Fruit fly (Drosophila melanogaster) whole organism, embryonic: ENCODE measurements around the gene red.

Experiments used
- Awh ChIP-seq: fragments of 200-800 bp; sonication (Bioruptor generic); IDR thresholded peaks from 2 replicates; pipeline ENCODE4, ENCODE4 v1.3.6; 2022; ENCODE audit warnings: missing biosample characterization, missing genetic modification characterization
- Bteb2 ChIP-seq: fragments of 200-800 bp; sonication (Bioruptor generic); optimal IDR thresholded peaks from 2 replicates; lab custom pipeline; 2016; ENCODE audit warnings: missing biosample characterization, missing genetic modification characterization
- CG11696 ChIP-seq: fragments of 200-800 bp; sonication (Bioruptor generic); IDR thresholded peaks from 2 replicates; pipeline ENCODE4 v1.3.6; 2022; ENCODE audit warnings: missing biosample characterization, missing genetic modification characterization
- CG12236 ChIP-seq: fragments of 200-800 bp; sonication (Bioruptor generic); optimal IDR thresholded peaks from 2 replicates; lab custom pipeline; 2016; ENCODE audit warnings: missing biosample characterization, missing genetic modification characterization
- CG12391 ChIP-seq: fragments of 200-800 bp; sonication (Bioruptor generic); optimal IDR thresholded peaks from 3 replicates; lab custom pipeline; 2018; ENCODE audit warnings: missing biosample characterization, mild to moderate bottlenecking, missing genetic modification characterization, moderate library complexity
- CG13424 ChIP-seq: fragments of 200-800 bp; sonication (Bioruptor generic); optimal IDR thresholded peaks from 2 replicates; lab custom pipeline; 2019; ENCODE audit warnings: missing biosample characterization, mild to moderate bottlenecking, missing genetic modification characterization, moderate library complexity
- CG14667 ChIP-seq: fragments of 200-800 bp; sonication (Bioruptor generic); IDR thresholded peaks from 2 replicates; pipeline ENCODE4 v1.3.6; 2022; ENCODE audit warnings: missing biosample characterization, missing genetic modification characterization
- CG14965 ChIP-seq: fragments of 200-800 bp; sonication (Bioruptor generic); optimal IDR thresholded peaks from 2 replicates; lab custom pipeline; 2016; ENCODE audit warnings: missing biosample characterization, missing genetic modification characterization, borderline replicate concordance
- CG16779 ChIP-seq: fragments of 200-800 bp; sonication (Bioruptor generic); IDR thresholded peaks from 2 replicates; pipeline ENCODE4 v1.3.6; 2022; ENCODE audit warnings: missing biosample characterization, missing genetic modification characterization
- CG18764 ChIP-seq: fragments of 200-800 bp; sonication (Bioruptor generic); optimal IDR thresholded peaks from 3 replicates; lab custom pipeline; 2016; ENCODE audit warnings: missing biosample characterization, missing genetic modification characterization
- CG30431 ChIP-seq: fragments of 200-800 bp; sonication (Bioruptor generic); optimal IDR thresholded peaks from 2 replicates; lab custom pipeline; 2017; ENCODE audit warnings: missing biosample characterization, missing genetic modification characterization
- CG34376 ChIP-seq: fragments of 200-800 bp; sonication (Bioruptor generic); optimal IDR thresholded peaks from 2 replicates; lab custom pipeline; 2018; ENCODE audit warnings: missing biosample characterization, mild to moderate bottlenecking, missing genetic modification characterization
- CG5180 ChIP-seq: fragments of 200-800 bp; sonication (Bioruptor generic); optimal IDR thresholded peaks from 3 replicates; lab custom pipeline; 2017; ENCODE audit warnings: missing biosample characterization, missing genetic modification characterization, mild to moderate bottlenecking, moderate library complexity, missing genetic modification reagents
- CG6254 ChIP-seq: fragments of 200-800 bp; sonication (Bioruptor generic); optimal IDR thresholded peaks from 3 replicates; lab custom pipeline; 2017; ENCODE audit warnings: mild to moderate bottlenecking, missing biosample characterization, missing genetic modification reagents, missing genetic modification characterization
- CG7556 ChIP-seq: fragments of 200-800 bp; sonication (Bioruptor generic); optimal IDR thresholded peaks from 2 replicates; lab custom pipeline; 2017; ENCODE audit warnings: missing biosample characterization, mild to moderate bottlenecking, missing genetic modification characterization
- Camta ChIP-seq: fragments of 200-800 bp; sonication (Bioruptor generic); optimal IDR thresholded peaks from 2 replicates; lab custom pipeline; 2016; ENCODE audit warnings: missing biosample characterization, missing genetic modification characterization
- CoRest ChIP-seq: fragments of 200-800 bp; sonication (Bioruptor generic); optimal IDR thresholded peaks from 3 replicates; lab custom pipeline; 2018; ENCODE audit warnings: missing biosample characterization, mild to moderate bottlenecking, missing genetic modification characterization, moderate library complexity
- Dip3 ChIP-seq: fragments of 200-800 bp; sonication (Bioruptor generic); optimal IDR thresholded peaks from 3 replicates; lab custom pipeline; 2016; ENCODE audit warnings: missing biosample characterization, missing genetic modification characterization
- Drgx ChIP-seq: fragments of 200-800 bp; sonication (Bioruptor generic); IDR thresholded peaks from 2 replicates; pipeline ENCODE4 v1.3.6; 2022; ENCODE audit warnings: missing biosample characterization, missing genetic modification characterization
- Fer3 ChIP-seq: fragments of 200-800 bp; sonication (Bioruptor generic); optimal IDR thresholded peaks from 2 replicates; lab custom pipeline; 2018; ENCODE audit warnings: missing biosample characterization, mild to moderate bottlenecking, missing genetic modification characterization, moderate library complexity
- GATAe ChIP-seq: fragments of 200-800 bp; sonication (Bioruptor generic); conservative IDR thresholded peaks from 2 replicates; pipeline ENCODE4 v1.3.6; 2022; ENCODE audit warnings: missing biosample characterization, missing genetic modification characterization
- HLH4C ChIP-seq: fragments of 200-800 bp; sonication (Bioruptor generic); IDR thresholded peaks from 3 replicates; pipeline ENCODE4 v1.3.6; 2022; ENCODE audit warnings: missing biosample characterization, missing genetic modification characterization; ENCODE audit not compliant: partially characterized antibody
- Hr39 ChIP-seq: fragments of >200 bp; optimal IDR thresholded peaks from 2 replicates; lab custom pipeline; 2017
- Nf-YC ChIP-seq: fragments of 200-800 bp; optimal IDR thresholded peaks from 3 replicates; lab custom pipeline; 2019; ENCODE audit warnings: missing biosample characterization, mild to moderate bottlenecking, missing genetic modification characterization, moderate library complexity
- Scr ChIP-seq: fragments of 200-800 bp; sonication (Bioruptor generic); IDR thresholded peaks from 2 replicates; pipeline ENCODE4 v1.3.6; 2022; ENCODE audit warnings: missing biosample characterization, missing genetic modification characterization; ENCODE audit not compliant: partially characterized antibody
- Sin3A ChIP-seq: fragments of >200 bp; optimal IDR thresholded peaks from 2 replicates; lab custom pipeline; 2018
- Sox102F ChIP-seq: fragments of 200-800 bp; sonication (Bioruptor generic); optimal IDR thresholded peaks from 2 replicates; lab custom pipeline; 2018; ENCODE audit warnings: missing biosample characterization, mild to moderate bottlenecking, missing genetic modification characterization, moderate library complexity
- TFAM ChIP-seq: fragments of 200-800 bp; sonication (Bioruptor generic); optimal IDR thresholded peaks from 2 replicates; lab custom pipeline; 2017; ENCODE audit warnings: missing biosample characterization, missing genetic modification characterization, inconsistent platforms
- Taf1 ChIP-seq: fragments of 200-800 bp; sonication (Bioruptor generic); IDR thresholded peaks from 2 replicates; pipeline ENCODE4 v1.3.6; 2022; ENCODE audit warnings: missing biosample characterization, missing genetic modification characterization
- Usf ChIP-seq: fragments of 200-800 bp; sonication (Bioruptor generic); optimal IDR thresholded peaks from 2 replicates; lab custom pipeline; 2017; ENCODE audit warnings: missing genotype, missing biosample characterization, missing genetic modification characterization
- ap ChIP-seq: fragments of 200-800 bp; sonication (Bioruptor generic); IDR thresholded peaks from 2 replicates; pipeline ENCODE4 v1.3.6; 2022; ENCODE audit warnings: missing biosample characterization, missing genetic modification characterization
- ato ChIP-seq: fragments of 200-800 bp; sonication (Bioruptor generic); IDR thresholded peaks from 2 replicates; pipeline ENCODE4 v1.3.6; 2022; ENCODE audit warnings: missing biosample characterization, missing genetic modification characterization; ENCODE audit not compliant: partially characterized antibody
- bigmax ChIP-seq: fragments of 200-800 bp; sonication (Bioruptor generic); optimal IDR thresholded peaks from 2 replicates; lab custom pipeline; 2018; ENCODE audit warnings: missing biosample characterization, mild to moderate bottlenecking, missing genetic modification characterization
- chm ChIP-seq: fragments of 200-800 bp; sonication (Bioruptor generic); IDR thresholded peaks from 2 replicates; pipeline ENCODE4 v1.3.6; 2022; ENCODE audit warnings: missing biosample characterization, missing genetic modification characterization
- chn ChIP-seq: fragments of 200-800 bp; sonication (Bioruptor generic); optimal IDR thresholded peaks from 2 replicates; lab custom pipeline; 2016; ENCODE audit warnings: missing biosample characterization, missing genetic modification characterization
- ems ChIP-seq: fragments of 200-800 bp; sonication (Bioruptor generic); optimal IDR thresholded peaks from 3 replicates; lab custom pipeline; 2016; ENCODE audit warnings: missing biosample characterization, missing genetic modification characterization
- ftz-f1 ChIP-seq: fragments of 200-800 bp; sonication (Bioruptor generic); optimal IDR thresholded peaks from 2 replicates; lab custom pipeline; 2016; ENCODE audit warnings: missing biosample characterization, missing genetic modification characterization
- grn ChIP-seq: fragments of 200-800 bp; sonication (Bioruptor generic); optimal IDR thresholded peaks from 3 replicates; lab custom pipeline; 2017; ENCODE audit warnings: missing biosample characterization, missing genetic modification characterization
- ind ChIP-seq: fragments of 200-800 bp; sonication (Bioruptor generic); optimal IDR thresholded peaks from 3 replicates; lab custom pipeline; 2016; ENCODE audit warnings: missing biosample characterization, missing genetic modification characterization
- insv ChIP-seq, 2 experiments: fragments of 200-800 bp; sonication (Bioruptor generic); optimal IDR thresholded peaks; 3 replicates each; lab custom pipeline; 2016 to 2018; ENCODE audit warnings: missing biosample characterization in 2 of 2, missing genetic modification characterization in 2 of 2
- jing ChIP-seq: fragments of 200-800 bp; sonication (Bioruptor generic); optimal IDR thresholded peaks from 2 replicates; lab custom pipeline; 2018; ENCODE audit warnings: missing biosample characterization, mild to moderate bottlenecking, missing genetic modification characterization
- jumu ChIP-seq: fragments of 200-800 bp; sonication (Bioruptor generic); optimal IDR thresholded peaks from 3 replicates; lab custom pipeline; 2016; ENCODE audit warnings: missing biosample characterization, missing genetic modification characterization
- klu ChIP-seq: fragments of 200-800 bp; sonication (Bioruptor generic); IDR thresholded peaks from 2 replicates; pipeline ENCODE4 v1.3.6; 2022; ENCODE audit warnings: missing biosample characterization, missing genetic modification characterization
- mld ChIP-seq: fragments of 200-800 bp; sonication (Bioruptor generic); IDR thresholded peaks from 3 replicates; pipeline ENCODE4 v1.3.6; 2022; ENCODE audit warnings: missing biosample characterization, missing genetic modification characterization; ENCODE audit not compliant: partially characterized antibody
- oc ChIP-seq: fragments of 200-800 bp; sonication (Bioruptor generic); optimal IDR thresholded peaks from 2 replicates; lab custom pipeline; 2018; ENCODE audit warnings: missing biosample characterization, mild to moderate bottlenecking, missing genetic modification characterization, moderate library complexity
- pb ChIP-seq: fragments of 200-800 bp; sonication (Bioruptor generic); optimal IDR thresholded peaks from 3 replicates; lab custom pipeline; 2016; ENCODE audit warnings: missing biosample characterization, missing genetic modification characterization
- pnt ChIP-seq: fragments of 200-800 bp; sonication (Bioruptor generic); optimal IDR thresholded peaks from 3 replicates; lab custom pipeline; 2016; ENCODE audit warnings: missing biosample characterization, missing genetic modification characterization
- salm ChIP-seq: fragments of 200-800 bp; sonication (Bioruptor generic); optimal IDR thresholded peaks from 2 replicates; lab custom pipeline; 2018; ENCODE audit warnings: missing biosample characterization, mild to moderate bottlenecking, missing genetic modification characterization
- schlank ChIP-seq: fragments of 200-800 bp; sonication (Bioruptor generic); optimal IDR thresholded peaks from 2 replicates; lab custom pipeline; 2018; ENCODE audit warnings: missing biosample characterization, mild to moderate bottlenecking, missing genetic modification characterization
- shn ChIP-seq: fragments of 200-800 bp; sonication (Bioruptor generic); optimal IDR thresholded peaks from 3 replicates; lab custom pipeline; 2016; ENCODE audit warnings: missing biosample characterization, missing genetic modification characterization
- slou ChIP-seq: fragments of 200-800 bp; sonication (Bioruptor generic); optimal IDR thresholded peaks from 3 replicates; lab custom pipeline; 2016; ENCODE audit warnings: missing biosample characterization, missing genetic modification characterization
- stwl ChIP-seq: fragments of 200-800 bp; sonication (Bioruptor generic); optimal IDR thresholded peaks from 3 replicates; lab custom pipeline; 2018; ENCODE audit warnings: missing biosample characterization, mild to moderate bottlenecking, missing genetic modification characterization, moderate library complexity
- tll ChIP-seq, 2 experiments: fragments of 200-800 bp in 1 of 2; fragments of >200 bp in 1 of 2; sonication (Bioruptor generic) in 1 of 2; optimal IDR thresholded peaks; 2 replicates each; lab custom pipeline; 2017 to 2019; ENCODE audit warnings: missing biosample characterization in 2 of 2, missing genetic modification characterization in 2 of 2, mild to moderate bottlenecking in 1 of 2, moderate library complexity in 1 of 2

Gene red

DNA sequence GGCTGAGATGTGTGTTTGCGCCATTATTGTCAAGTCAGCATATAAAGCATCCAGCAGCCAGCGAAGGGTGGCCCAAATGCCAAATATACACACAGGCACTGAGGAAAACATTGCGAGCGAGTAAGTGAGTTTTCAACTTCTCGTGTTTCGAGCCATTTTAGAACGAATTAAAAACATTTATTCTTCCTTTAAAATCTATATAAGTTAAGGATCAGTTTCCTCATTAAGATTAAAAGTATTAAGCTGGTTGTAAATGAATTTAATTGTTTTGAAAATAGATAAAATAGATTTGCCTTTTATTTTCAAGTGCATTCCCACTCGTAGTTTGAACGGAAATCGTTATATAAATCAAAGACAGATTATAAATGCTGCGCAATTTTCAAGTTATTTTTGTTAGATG is 62.5 kb downstream of the red start (continued):
- TF ChIP-seq Sin3A = no peak
- no peak for TF ChIP-seq tll (GFP tag; optimal IDR thresholded peaks at IDR 0.05; lab: Kevin White, UChicago)
- TF ChIP-seq oc (tag; lab: Kevin White, UChicago) = peak; percentile 4
- TF ChIP-seq Nf-YC (tag; lab: Kevin White, UChicago) = no peak
- TF ChIP-seq HLH4C (GFP tag; lab: Robert Waterston, UW) = no peak
- no peak for TF ChIP-seq ems
- TF ChIP-seq jing (GFP tag; lab: Kevin White, UChicago) = no peak
- TF ChIP-seq chm (GFP tag; lab: Robert Waterston, UW) = no peak
- TF ChIP-seq Usf (GFP tag; lab: Kevin White, UChicago) = no peak
- TF ChIP-seq CG7556 (GFP tag; lab: Kevin White, UChicago) = peak; percentile 62
- TF ChIP-seq Drgx = no peak
- TF ChIP-seq chn (GFP tag; lab: Kevin White, UChicago) = no peak
- TF ChIP-seq salm (tag; lab: Kevin White, UChicago) = no peak
- TF ChIP-seq CG16779 (GFP tag; lab: Robert Waterston, UW) = no peak
- peak; percentile 34 for TF ChIP-seq Fer3 (tag; lab: Kevin White, UChicago)
- no peak for TF ChIP-seq CG14965
- no peak for TF ChIP-seq klu
- no peak for TF ChIP-seq CG30431 (GFP tag; lab: Kevin White, UChicago)
- no peak for TF ChIP-seq mld (GFP tag; lab: Robert Waterston, UW)
- no peak for TF ChIP-seq Awh
- peak; percentile 6 for TF ChIP-seq CG5180 (GFP tag; lab: Kevin White, UChicago)
- TF ChIP-seq CG12236 (GFP tag; lab: Kevin White, UChicago) = no peak
- no peak for TF ChIP-seq ind (GFP tag; lab: Kevin White, UChicago)
- no peak for TF ChIP-seq CG14667
- no peak for TF ChIP-seq jumu
- TF ChIP-seq Sox102F = peak; percentile 56
- no peak for TF ChIP-seq bigmax (GFP tag; lab: Kevin White, UChicago)
- no peak for TF ChIP-seq ap (GFP tag; lab: Robert Waterston, UW)
- peak; percentile 51 for TF ChIP-seq CG12391 (tag; lab: Kevin White, UChicago)
- TF ChIP-seq slou = no peak
- TF ChIP-seq Scr (GFP tag; lab: Robert Waterston, UW) = no peak
- no peak for TF ChIP-seq CG34376
- TF ChIP-seq schlank (tag; lab: Kevin White, UChicago) = no peak
- TF ChIP-seq pb = no peak
- TF ChIP-seq CoRest = peak; percentile 29
- TF ChIP-seq CG13424 = peak; percentile 47
- no peak for TF ChIP-seq CG11696
- no peak for TF ChIP-seq grn
- no peak for TF ChIP-seq stwl (tag; lab: Kevin White, UChicago)
- TF ChIP-seq ftz-f1 (GFP tag; lab: Kevin White, UChicago) = no peak
- no peak for TF ChIP-seq ato (GFP tag; lab: Robert Waterston, UW)
- TF ChIP-seq Bteb2 (GFP tag; lab: Kevin White, UChicago) = no peak
- TF ChIP-seq CG18764 = peak; percentile 20
- TF ChIP-seq CG6254 (GFP tag; lab: Kevin White, UChicago) = no peak
- no peak for TF ChIP-seq Hr39 (lab: Kevin White, UChicago)
- no peak for TF ChIP-seq GATAe (GFP tag; lab: Robert Waterston, UW)
- no peak for TF ChIP-seq Dip3 (GFP tag; lab: Kevin White, UChicago)
- TF ChIP-seq shn (GFP tag; lab: Kevin White, UChicago) = no peak
- no peak for TF ChIP-seq TFAM (GFP tag; lab: Kevin White, UChicago)
- no peak for TF ChIP-seq pnt (GFP tag; lab: Kevin White, UChicago)
- TF ChIP-seq insv (GFP tag; optimal IDR thresholded peaks at IDR 0.05; lab: Kevin White, UChicago) = no peak
- no peak for TF ChIP-seq Taf1
- no peak for TF ChIP-seq Camta
